Fruit fly (Drosophila melanogaster) whole organism, embryonic: ENCODE measurements around the gene peb.

Experiments
- Abd-B ChIP-seq: fragments of 200-800 bp; sonication (Bioruptor generic); optimal IDR thresholded peaks from 2 replicates; lab custom pipeline; 2018; ENCODE audit warnings: missing biosample characterization, mild to moderate bottlenecking, missing genetic modification characterization, moderate library complexity
- Antp ChIP-seq: fragments of 200-800 bp; sonication (Bioruptor generic); optimal IDR thresholded peaks from 3 replicates; lab custom pipeline; 2016; ENCODE audit warnings: missing biosample characterization, missing genetic modification characterization
- Atf-2 ChIP-seq: fragments of 200-800 bp; sonication (Bioruptor generic); optimal IDR thresholded peaks from 2 replicates; lab custom pipeline; 2016; ENCODE audit warnings: missing biosample characterization, missing genetic modification characterization
- Awh ChIP-seq: fragments of 200-800 bp; sonication (Bioruptor generic); IDR thresholded peaks from 2 replicates; pipeline ENCODE4, ENCODE4 v1.3.6; 2022; ENCODE audit warnings: missing biosample characterization, missing genetic modification characterization
- B-H2 ChIP-seq: fragments of 200-800 bp; sonication (Bioruptor generic); optimal IDR thresholded peaks from 2 replicates; lab custom pipeline; 2018; ENCODE audit warnings: missing biosample characterization, mild to moderate bottlenecking, missing genetic modification characterization
- CG10431 ChIP-seq: fragments of 200-800 bp; sonication (Bioruptor generic); optimal IDR thresholded peaks from 3 replicates; lab custom pipeline; 2018; ENCODE audit warnings: missing biosample characterization, mild to moderate bottlenecking, missing genetic modification characterization
- CG11093 ChIP-seq: fragments of 200-800 bp; sonication (Bioruptor generic); IDR thresholded peaks from 3 replicates; pipeline ENCODE4 v1.3.6; 2022; ENCODE audit warnings: missing biosample characterization, missing genetic modification characterization
- CG12155 ChIP-seq: fragments of 200-800 bp; sonication (Bioruptor generic); optimal IDR thresholded peaks from 3 replicates; lab custom pipeline; 2016; ENCODE audit warnings: missing biosample characterization, missing genetic modification characterization
- CG12299 ChIP-seq: fragments of 200-800 bp; sonication (Bioruptor generic); optimal IDR thresholded peaks from 2 replicates; lab custom pipeline; 2018; ENCODE audit warnings: missing biosample characterization, mild to moderate bottlenecking, missing genetic modification characterization
- CG12659 ChIP-seq: fragments of 200-800 bp; sonication (Bioruptor generic); optimal IDR thresholded peaks from 3 replicates; lab custom pipeline; 2017; ENCODE audit warnings: mild to moderate bottlenecking, missing biosample characterization, missing genetic modification reagents, missing genetic modification characterization
- CG14860 ChIP-seq: fragments of 200-800 bp; sonication (Bioruptor generic); IDR thresholded peaks from 3 replicates; pipeline ENCODE4 v1.3.6; 2022; ENCODE audit warnings: missing biosample characterization, missing genetic modification characterization; ENCODE audit not compliant: partially characterized antibody
- CG15011 ChIP-seq: fragments of 200-800 bp; sonication (Bioruptor generic); optimal IDR thresholded peaks from 3 replicates; lab custom pipeline; 2018; ENCODE audit warnings: missing biosample characterization, mild to moderate bottlenecking, missing genetic modification characterization
- CG15269 ChIP-seq: fragments of 200-800 bp; sonication (Bioruptor generic); optimal IDR thresholded peaks from 2 replicates; lab custom pipeline; 2018; ENCODE audit warnings: missing biosample characterization, mild to moderate bottlenecking, missing genetic modification characterization, moderate library complexity
- CG16815 ChIP-seq: fragments of 200-800 bp; sonication (Bioruptor generic); optimal IDR thresholded peaks from 3 replicates; lab custom pipeline; 2017; ENCODE audit warnings: missing biosample characterization, mild to moderate bottlenecking, missing genetic modification characterization
- CG17328 ChIP-seq: fragments of 200-800 bp; sonication (Bioruptor generic); IDR thresholded peaks from 2 replicates; pipeline ENCODE4 v1.3.6; 2022; ENCODE audit warnings: missing biosample characterization, missing genetic modification characterization
- CG2129 ChIP-seq: fragments of 200-800 bp; sonication (Bioruptor generic); IDR thresholded peaks from 2 replicates; pipeline ENCODE4 v1.3.6; 2022; ENCODE audit warnings: missing biosample characterization, missing genetic modification characterization; ENCODE audit not compliant: partially characterized antibody
- CG2202 ChIP-seq: fragments of 200-800 bp; sonication (Bioruptor generic); optimal IDR thresholded peaks from 2 replicates; lab custom pipeline; 2018; ENCODE audit warnings: missing biosample characterization, mild to moderate bottlenecking, missing genetic modification characterization
- CG2678 ChIP-seq: fragments of 200-800 bp; sonication (Bioruptor generic); optimal IDR thresholded peaks from 3 replicates; lab custom pipeline; 2019; ENCODE audit warnings: missing biosample characterization, mild to moderate bottlenecking, missing genetic modification characterization, moderate library complexity
- CG42726 ChIP-seq: fragments of 200-800 bp; sonication (Bioruptor generic); IDR thresholded peaks from 2 replicates; pipeline ENCODE4 v1.3.6; 2022; ENCODE audit warnings: missing biosample characterization, missing genetic modification characterization; ENCODE audit not compliant: partially characterized antibody
- CG5953 ChIP-seq: fragments of 200-800 bp; sonication (Bioruptor generic); IDR thresholded peaks from 2 replicates; pipeline ENCODE4 v1.3.6; 2022; ENCODE audit warnings: missing biosample characterization, missing genetic modification characterization
- CG6689 ChIP-seq: fragments of 200-800 bp; sonication (Bioruptor generic); IDR thresholded peaks from 2 replicates; pipeline ENCODE4 v1.3.6; 2022; ENCODE audit warnings: missing biosample characterization, missing genetic modification characterization
- CG7928 ChIP-seq: fragments of 200-800 bp; sonication (Bioruptor generic); optimal IDR thresholded peaks from 2 replicates; lab custom pipeline; 2017; ENCODE audit warnings: missing biosample characterization, mild to moderate bottlenecking, missing genetic modification characterization
- CG8765 ChIP-seq: fragments of 200-800 bp; sonication (Bioruptor generic); IDR thresholded peaks from 2 replicates; pipeline ENCODE4 v1.3.6; 2022; ENCODE audit warnings: missing biosample characterization, missing genetic modification characterization
- CG8924 ChIP-seq: fragments of 200-800 bp; optimal IDR thresholded peaks from 3 replicates; lab custom pipeline; 2019; ENCODE audit warnings: missing biosample characterization, mild to moderate bottlenecking, missing genetic modification characterization, moderate library complexity
- CG9932 ChIP-seq: fragments of 200-800 bp; sonication (Bioruptor generic); IDR thresholded peaks from 2 replicates; pipeline ENCODE4 v1.3.6; 2022; ENCODE audit warnings: missing biosample characterization, missing genetic modification characterization
- CHES-1-like ChIP-seq: fragments of 200-800 bp; sonication (Bioruptor generic); optimal IDR thresholded peaks from 2 replicates; lab custom pipeline; 2016; ENCODE audit warnings: missing biosample characterization, missing genetic modification characterization
- Chrac-16 ChIP-seq: fragments of 200-800 bp; sonication (Bioruptor generic); optimal IDR thresholded peaks from 3 replicates; lab custom pipeline; 2016; ENCODE audit warnings: missing biosample characterization, missing genetic modification characterization
- CoRest ChIP-seq: fragments of 200-800 bp; sonication (Bioruptor generic); optimal IDR thresholded peaks from 3 replicates; lab custom pipeline; 2018; ENCODE audit warnings: missing biosample characterization, mild to moderate bottlenecking, missing genetic modification characterization, moderate library complexity
- Ets97D ChIP-seq: fragments of 200-800 bp; sonication (Bioruptor generic); optimal IDR thresholded peaks from 3 replicates; lab custom pipeline; 2016; ENCODE audit warnings: missing biosample characterization, missing genetic modification characterization
- Hmx ChIP-seq: fragments of 200-800 bp; sonication (Bioruptor generic); optimal IDR thresholded peaks from 2 replicates; lab custom pipeline; 2016; ENCODE audit warnings: missing biosample characterization, missing genetic modification characterization
- Nf-YB ChIP-seq: fragments of 200-800 bp; sonication (Bioruptor generic); optimal IDR thresholded peaks from 3 replicates; lab custom pipeline; 2019; ENCODE audit warnings: missing biosample characterization, mild to moderate bottlenecking, missing genetic modification characterization, moderate library complexity
- Scr ChIP-seq: fragments of 200-800 bp; sonication (Bioruptor generic); IDR thresholded peaks from 2 replicates; pipeline ENCODE4 v1.3.6; 2022; ENCODE audit warnings: missing biosample characterization, missing genetic modification characterization; ENCODE audit not compliant: partially characterized antibody
- TFAM ChIP-seq: fragments of 200-800 bp; sonication (Bioruptor generic); optimal IDR thresholded peaks from 2 replicates; lab custom pipeline; 2017; ENCODE audit warnings: missing biosample characterization, missing genetic modification characterization, inconsistent platforms
- Xbp1 ChIP-seq: fragments of 200-800 bp; sonication (Bioruptor generic); optimal IDR thresholded peaks from 3 replicates; lab custom pipeline; 2016; ENCODE audit warnings: missing biosample characterization, mild to moderate bottlenecking, missing genetic modification characterization
- amos ChIP-seq: fragments of 200-800 bp; sonication (Bioruptor generic); IDR thresholded peaks from 2 replicates; pipeline ENCODE4 v1.3.6; 2022; ENCODE audit warnings: missing biosample characterization, missing genetic modification characterization; ENCODE audit not compliant: partially characterized antibody
- bbx ChIP-seq: fragments of 200-800 bp; sonication (Bioruptor generic); IDR thresholded peaks from 2 replicates; pipeline ENCODE4 v1.3.6; 2022; ENCODE audit warnings: missing biosample characterization, missing genetic modification characterization; ENCODE audit not compliant: partially characterized antibody
- bsh ChIP-seq, 2 experiments: fragments of 200-800 bp; sonication (Bioruptor generic); optimal IDR thresholded peaks; 2 replicates each; lab custom pipeline; 2017 to 2018; ENCODE audit warnings: mild to moderate bottlenecking in 2 of 2, missing biosample characterization in 2 of 2, missing genetic modification characterization in 2 of 2, moderate library complexity in 1 of 2
- btn ChIP-seq: fragments of 200-800 bp; sonication (Bioruptor generic); optimal IDR thresholded peaks from 2 replicates; lab custom pipeline; 2016; ENCODE audit warnings: missing biosample characterization, missing genetic modification characterization
- chif ChIP-seq, 2 experiments: fragments of 200-800 bp; sonication (Bioruptor generic); optimal IDR thresholded peaks; 3 replicates each; lab custom pipeline; 2016; ENCODE audit warnings: missing biosample characterization in 2 of 2, missing genetic modification characterization in 2 of 2
- disco-r ChIP-seq: fragments of 200-800 bp; sonication (Bioruptor generic); optimal IDR thresholded peaks from 2 replicates; lab custom pipeline; 2016; ENCODE audit warnings: missing biosample characterization, missing genetic modification characterization
- fru ChIP-seq: fragments of >200 bp; optimal IDR thresholded peaks from 2 replicates; lab custom pipeline; 2017
- hkb ChIP-seq, 2 experiments: fragments of 200-800 bp in 1 of 2; fragments of >200 bp in 1 of 2; sonication (Bioruptor generic) in 1 of 2; IDR thresholded peaks in 1 of 2; optimal IDR thresholded peaks in 1 of 2; 2 replicates each; pipeline versions ENCODE4 v1.3.6 to Lab custom; 2017 to 2022; ENCODE audit warnings: missing biosample characterization in 1 of 2, missing genetic modification characterization in 1 of 2
- jigr1 ChIP-seq: fragments of 200-800 bp; sonication (Bioruptor generic); IDR thresholded peaks from 3 replicates; pipeline ENCODE4 v1.3.6; 2022; ENCODE audit warnings: missing biosample characterization, missing genetic modification characterization
- nau ChIP-seq: fragments of 200-800 bp; sonication (Bioruptor generic); optimal IDR thresholded peaks from 3 replicates; lab custom pipeline; 2017; ENCODE audit warnings: missing biosample characterization, mild to moderate bottlenecking, missing genetic modification characterization, missing genetic modification reagents
- psq ChIP-seq: fragments of 200-800 bp; sonication (Bioruptor generic); optimal IDR thresholded peaks from 2 replicates; lab custom pipeline; 2017; ENCODE audit warnings: missing biosample characterization, missing genetic modification characterization
- sug ChIP-seq: fragments of 200-800 bp; optimal IDR thresholded peaks from 2 replicates; lab custom pipeline; 2019; ENCODE audit warnings: missing biosample characterization, mild to moderate bottlenecking, missing genetic modification characterization, moderate library complexity
- tin ChIP-seq: fragments of 200-800 bp; sonication (Bioruptor generic); optimal IDR thresholded peaks from 3 replicates; lab custom pipeline; 2016; ENCODE audit warnings: missing biosample characterization, missing genetic modification characterization
- tup ChIP-seq: fragments of 200-800 bp; sonication (Bioruptor generic); optimal IDR thresholded peaks from 2 replicates; lab custom pipeline; 2016; ENCODE audit warnings: missing biosample characterization, mild to moderate bottlenecking, missing genetic modification characterization, moderate library complexity
- usp ChIP-seq: fragments of >200 bp; optimal IDR thresholded peaks from 2 replicates; lab custom pipeline; 2017; ENCODE audit warnings: missing biosample characterization, missing genetic modification characterization
- z ChIP-seq: fragments of 200-800 bp; sonication (Bioruptor generic); IDR thresholded peaks from 3 replicates; pipeline ENCODE4 v1.3.6; 2022; ENCODE audit warnings: missing biosample characterization, missing genetic modification characterization
- zen ChIP-seq: fragments of 200-800 bp; sonication (Bioruptor generic); optimal IDR thresholded peaks from 3 replicates; lab custom pipeline; 2018; ENCODE audit warnings: missing biosample characterization, mild to moderate bottlenecking, missing genetic modification characterization, moderate library complexity

peb gene

dm6 chrX:4573971-4574370 is 43.4 kb upstream of the peb start (continued):
- TF ChIP-seq CG17328 (GFP tag; lab: Robert Waterston, UW), result peak; percentile 42; the same call in 1 of the 2 replicates
- TF ChIP-seq bsh (GFP tag; optimal IDR thresholded peaks at IDR 0.05; lab: Kevin White, UChicago), result peak in 1 of 2 experiments; percentile 62
- no peak for TF ChIP-seq Antp (GFP tag; lab: Kevin White, UChicago)
- no peak for TF ChIP-seq nau (GFP tag; lab: Kevin White, UChicago)
- no peak for TF ChIP-seq hkb (optimal IDR thresholded peaks at IDR 0.05; lab: Kevin White, UChicago)
- TF ChIP-seq hkb (GFP tag; IDR thresholded peaks at IDR 0.05; lab: Robert Waterston, UW), result 0 out of 2 replicates have a peak, but pooled peaks have one; percentile 37
- TF ChIP-seq CG7928, result no peak
- no peak for TF ChIP-seq CG2129 (GFP tag; lab: Robert Waterston, UW)
- no peak for TF ChIP-seq CG11093 (GFP tag; lab: Robert Waterston, UW)
- TF ChIP-seq CG42726, result no peak
- TF ChIP-seq Chrac-16 (GFP tag; lab: Kevin White, UChicago), result no peak
- no peak for TF ChIP-seq B-H2
- TF ChIP-seq CG9932 (GFP tag; lab: Robert Waterston, UW), result no peak
- TF ChIP-seq disco-r (GFP tag; lab: Kevin White, UChicago), result no peak
- TF ChIP-seq sug, result no peak
- no peak for TF ChIP-seq Nf-YB
- no peak for TF ChIP-seq CG10431
- TF ChIP-seq CG16815 (GFP tag; lab: Kevin White, UChicago), result no peak
- TF ChIP-seq btn (GFP tag; lab: Kevin White, UChicago), result no peak
- no peak for TF ChIP-seq Atf-2 (GFP tag; lab: Kevin White, UChicago)
- TF ChIP-seq Scr, result no peak
- no peak for TF ChIP-seq fru (lab: Kevin White, UChicago)
- peak; percentile 32 for TF ChIP-seq CG2678 (tag; lab: Kevin White, UChicago)
- TF ChIP-seq CG5953 (GFP tag; lab: Robert Waterston, UW), result no peak
- TF ChIP-seq CG8924 (tag; lab: Kevin White, UChicago), result peak; percentile 31
- TF ChIP-seq CG2202 (tag; lab: Kevin White, UChicago), result no peak
- no peak for TF ChIP-seq CG12299 (tag; lab: Kevin White, UChicago)
- TF ChIP-seq CHES-1-like (GFP tag; lab: Kevin White, UChicago), result no peak
- TF ChIP-seq psq (GFP tag; lab: Kevin White, UChicago), result no peak
- no peak for TF ChIP-seq zen (tag; lab: Kevin White, UChicago)
- TF ChIP-seq Ets97D (GFP tag; lab: Kevin White, UChicago), result no peak
- no peak for TF ChIP-seq CG15269 (tag; lab: Kevin White, UChicago)
- TF ChIP-seq CG6689 (GFP tag; lab: Robert Waterston, UW), result peak; percentile 27; the same call in 1 of the 2 replicates
- TF ChIP-seq CG8765 (GFP tag; lab: Robert Waterston, UW), result peak; percentile 25; the same call in 1 of the 2 replicates
- no peak for TF ChIP-seq jigr1 (GFP tag; lab: Robert Waterston, UW)
- no peak for TF ChIP-seq Awh
- no peak for TF ChIP-seq Xbp1
- no peak for TF ChIP-seq CG14860
- TF ChIP-seq Hmx (GFP tag; lab: Kevin White, UChicago), result no peak
- TF ChIP-seq CoRest, result peak; percentile 23
- TF ChIP-seq chif (GFP tag; optimal IDR thresholded peaks at IDR 0.05; lab: Kevin White, UChicago), result peak in 1 of 2 experiments; percentile 47
- no peak for TF ChIP-seq tup (GFP tag; lab: Kevin White, UChicago)
- no peak for TF ChIP-seq amos
- no peak for TF ChIP-seq CG12155
- TF ChIP-seq CG12659 (GFP tag; lab: Kevin White, UChicago), result no peak
- TF ChIP-seq bbx, result no peak
- TF ChIP-seq usp (GFP tag; lab: Kevin White, UChicago), result no peak
- no peak for TF ChIP-seq Abd-B (GFP tag; lab: Kevin White, UChicago)
- no peak for TF ChIP-seq z (GFP tag; lab: Robert Waterston, UW)
- TF ChIP-seq CG15011 (GFP tag; lab: Kevin White, UChicago), result no peak
- TF ChIP-seq tin (GFP tag; lab: Kevin White, UChicago), result no peak
- no peak for TF ChIP-seq TFAM (GFP tag; lab: Kevin White, UChicago)
